Fruit fly (Drosophila melanogaster): Measurements from ENCODE around the gene CG2145.

The CG2145 gene

DNA sequence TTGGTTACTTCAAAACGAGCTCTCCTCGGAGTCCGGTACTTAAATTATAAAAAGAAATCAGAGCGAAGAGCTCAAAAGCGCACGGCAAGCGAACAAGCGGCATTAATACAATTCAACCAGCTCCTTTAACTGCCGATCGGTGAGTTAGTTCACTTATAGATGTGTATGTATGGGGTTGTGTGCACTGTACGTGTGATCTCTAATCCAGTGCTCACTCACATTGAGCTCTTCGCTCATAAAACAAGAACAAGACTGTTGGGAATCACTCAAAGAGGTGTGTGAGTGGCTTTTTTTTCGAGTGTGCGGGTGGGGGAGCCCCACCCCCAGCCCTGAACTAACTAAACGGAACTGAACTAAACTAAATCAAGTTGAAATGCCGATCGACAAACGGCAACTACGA is 36.0 kb upstream of the CG2145 start, which contains the start of gene Ork1:
Gene Ork1 (minus strand): TSS at position 101 of the 400 bp plus-strand sequence.
- TF ChIP-seq Pif1A (GFP tag; optimal IDR thresholded peaks at IDR 0.05) (no peak), Pif1B (GFP tag; optimal IDR thresholded peaks at IDR 0.05) (no peak), CG15710 (tag; optimal IDR thresholded peaks at IDR 0.05) (no peak), CG14655 (GFP tag; optimal IDR thresholded peaks at IDR 0.05) (no peak), CG8159 (tag; optimal IDR thresholded peaks at IDR 0.05) (no peak), CG13204 (GFP tag; optimal IDR thresholded peaks at IDR 0.05) (no peak), EcR (GFP tag; optimal IDR thresholded peaks at IDR 0.05) (no peak), CG34367 (tag; optimal IDR thresholded peaks at IDR 0.05) (no peak)

DNA sequence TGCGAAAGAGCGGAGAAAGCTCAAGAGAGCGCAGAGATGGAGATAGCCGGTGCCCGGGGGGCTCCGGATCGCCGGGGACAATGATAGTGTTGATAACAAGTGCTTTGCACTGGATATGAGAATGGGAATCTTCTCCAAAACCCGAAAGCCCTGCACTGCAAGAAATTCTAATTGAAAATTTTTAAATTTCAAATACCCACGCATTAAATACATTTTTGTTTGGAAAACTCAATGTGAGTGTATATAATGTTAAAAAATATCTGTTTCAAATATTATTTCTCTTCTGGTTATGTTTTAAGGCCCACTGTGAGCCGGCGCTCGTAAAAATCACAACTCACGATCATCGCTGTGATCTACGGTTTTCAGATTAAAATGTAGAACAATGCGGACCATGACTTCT is 34.0 kb upstream of the CG2145 start:
- TF ChIP-seq CG14655 (GFP tag; optimal IDR thresholded peaks at IDR 0.05) (peak; percentile 17), D1 (tag; optimal IDR thresholded peaks at IDR 0.05) (no peak), CG8159 (tag; optimal IDR thresholded peaks at IDR 0.05) (peak; percentile 29), Pif1A (GFP tag; optimal IDR thresholded peaks at IDR 0.05) (no peak)

DNA sequence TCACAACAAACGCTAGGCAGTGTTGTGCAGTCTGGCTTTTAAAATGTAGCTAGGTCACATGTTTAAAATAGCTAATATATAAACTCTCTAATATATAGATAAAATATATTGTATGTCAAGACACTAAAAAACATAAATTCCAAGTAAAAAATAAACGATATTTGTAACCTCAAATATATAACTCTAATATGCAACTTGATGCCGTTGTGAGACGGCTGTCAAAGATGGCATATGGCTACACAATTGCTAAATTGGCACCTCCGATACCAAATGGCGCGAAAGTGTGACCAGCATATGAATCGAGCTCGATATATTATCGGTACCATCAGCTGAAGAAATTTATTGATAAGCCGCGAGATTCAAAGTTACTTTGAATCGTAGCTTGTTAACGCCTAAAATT is 28.0 kb upstream of the CG2145 start, which contains the start of gene CG1582:
Gene CG1582 (minus strand): TSS at position 71 of the 400 bp plus-strand sequence.
- TF ChIP-seq CG4496 (GFP tag; IDR thresholded peaks at IDR 0.05) (no peak), CG13204 (GFP tag; optimal IDR thresholded peaks at IDR 0.05) (no peak), CG8159 (tag; optimal IDR thresholded peaks at IDR 0.05) (peak; percentile 11), CG15710 (tag; optimal IDR thresholded peaks at IDR 0.05) (peak; percentile 6)

DNA sequence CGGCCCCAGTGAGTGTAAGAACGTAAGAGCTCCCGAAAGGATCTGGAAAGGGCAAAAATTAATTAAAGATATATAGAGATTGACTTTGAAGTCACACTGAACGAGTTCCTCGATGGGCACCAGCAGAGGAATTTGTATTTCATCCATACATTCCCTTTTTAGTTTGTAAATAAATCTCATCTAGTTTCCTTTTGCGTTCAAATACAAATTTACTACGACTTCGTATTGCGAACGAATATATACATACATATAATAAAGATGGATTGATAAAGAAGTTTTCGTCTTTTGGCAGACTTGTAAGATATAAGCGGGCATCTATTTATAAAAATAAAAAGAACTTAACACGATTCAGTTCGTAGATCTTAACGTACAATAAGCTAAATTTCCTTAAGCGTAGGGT is 27.5 kb upstream of the CG2145 start, which contains the start of gene CG15208:
Gene CG15208 (plus strand): TSS at position 301 of the 400 bp plus-strand sequence.
- TF ChIP-seq CG10348 (GFP tag; IDR thresholded peaks at IDR 0.05) (no peak), CG17806 (tag; optimal IDR thresholded peaks at IDR 0.05) (no peak), Ets98B (GFP tag; IDR thresholded peaks at IDR 0.05) (no peak), Pif1A (GFP tag; optimal IDR thresholded peaks at IDR 0.05) (no peak), CG14655 (GFP tag; optimal IDR thresholded peaks at IDR 0.05) (no peak), fd96Ca (GFP tag; IDR thresholded peaks at IDR 0.05) (no peak), CG32121 (GFP tag; IDR thresholded peaks at IDR 0.05) (no peak), D1 (tag; optimal IDR thresholded peaks at IDR 0.05) (no peak)

DNA sequence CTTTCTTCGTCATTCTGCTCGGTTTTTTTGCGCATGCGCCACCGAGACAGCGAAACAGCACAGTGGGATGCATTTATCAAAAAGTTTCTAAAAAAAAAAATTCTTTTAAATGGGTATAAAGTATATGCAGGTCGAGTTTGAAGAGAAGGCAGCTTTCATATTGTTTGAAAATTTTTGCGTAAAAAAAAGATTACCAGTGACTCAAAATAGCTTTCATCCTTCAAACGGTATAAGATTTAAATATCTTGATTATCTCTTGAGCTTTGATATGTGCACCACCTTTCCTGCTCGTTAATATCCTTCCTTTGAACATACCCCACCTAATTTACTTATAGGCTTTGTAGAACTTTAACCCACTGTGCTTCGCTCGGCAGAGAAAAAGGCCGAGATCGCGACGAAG is 22.2 kb upstream of the CG2145 start:
- TF ChIP-seq Pif1B (GFP tag; optimal IDR thresholded peaks at IDR 0.05) (peak; percentile 24), CG8159 (tag; optimal IDR thresholded peaks at IDR 0.05) (peak; percentile 35), rn (GFP tag; IDR thresholded peaks at IDR 0.05) (no peak), gl (tag; optimal IDR thresholded peaks at IDR 0.05) (no peak), CG9948 (tag; optimal IDR thresholded peaks at IDR 0.05) (peak; percentile 11), CG17806 (tag; optimal IDR thresholded peaks at IDR 0.05) (no peak), Ets98B (GFP tag; IDR thresholded peaks at IDR 0.05) (no peak), Snoo (tag; optimal IDR thresholded peaks at IDR 0.05) (peak; percentile 18), Pif1A (GFP tag; optimal IDR thresholded peaks at IDR 0.05) (peak; percentile 19), CG4496 (GFP tag; IDR thresholded peaks at IDR 0.05) (no peak), D1 (tag; optimal IDR thresholded peaks at IDR 0.05) (no peak), CG14655 (GFP tag; optimal IDR thresholded peaks at IDR 0.05) (peak; percentile 38), CG10348 (GFP tag; IDR thresholded peaks at IDR 0.05) (no peak), CG13204 (GFP tag; optimal IDR thresholded peaks at IDR 0.05) (no peak), fd96Ca (GFP tag; IDR thresholded peaks at IDR 0.05) (no peak), CG34367 (tag; optimal IDR thresholded peaks at IDR 0.05) (no peak), CG32121 (GFP tag; IDR thresholded peaks at IDR 0.05) (no peak), CG12605 (GFP tag; IDR thresholded peaks at IDR 0.05) (no peak), CG15710 (tag; optimal IDR thresholded peaks at IDR 0.05) (peak; percentile 7), EcR (GFP tag; optimal IDR thresholded peaks at IDR 0.05) (no peak), CG8301 (tag; optimal IDR thresholded peaks at IDR 0.05) (no peak)

DNA sequence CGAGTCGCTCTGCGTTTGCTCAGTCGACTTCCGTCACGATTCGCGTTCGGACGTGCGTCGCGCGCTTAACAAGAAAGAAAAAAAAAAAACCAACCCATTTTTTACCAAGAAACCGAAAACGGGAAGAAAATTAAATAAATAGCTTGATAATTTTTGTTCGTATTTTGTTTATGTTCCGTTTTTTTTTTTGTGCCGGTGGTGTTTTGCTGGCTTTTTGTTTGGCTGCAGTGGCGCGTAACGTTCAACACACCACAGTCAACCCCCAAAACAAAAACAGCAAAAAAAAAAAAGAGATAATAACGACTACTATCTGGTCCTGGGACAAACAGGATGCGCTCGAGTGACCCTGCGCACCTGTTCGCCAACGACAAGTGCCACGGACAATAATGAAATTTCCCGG is 21.7 kb upstream of the CG2145 start, which contains the start of gene CG43901:
Gene CG43901 (plus strand): TSS at position 301 of the 400 bp plus-strand sequence.
- TF ChIP-seq CG15710 (tag; optimal IDR thresholded peaks at IDR 0.05), result no peak

DNA sequence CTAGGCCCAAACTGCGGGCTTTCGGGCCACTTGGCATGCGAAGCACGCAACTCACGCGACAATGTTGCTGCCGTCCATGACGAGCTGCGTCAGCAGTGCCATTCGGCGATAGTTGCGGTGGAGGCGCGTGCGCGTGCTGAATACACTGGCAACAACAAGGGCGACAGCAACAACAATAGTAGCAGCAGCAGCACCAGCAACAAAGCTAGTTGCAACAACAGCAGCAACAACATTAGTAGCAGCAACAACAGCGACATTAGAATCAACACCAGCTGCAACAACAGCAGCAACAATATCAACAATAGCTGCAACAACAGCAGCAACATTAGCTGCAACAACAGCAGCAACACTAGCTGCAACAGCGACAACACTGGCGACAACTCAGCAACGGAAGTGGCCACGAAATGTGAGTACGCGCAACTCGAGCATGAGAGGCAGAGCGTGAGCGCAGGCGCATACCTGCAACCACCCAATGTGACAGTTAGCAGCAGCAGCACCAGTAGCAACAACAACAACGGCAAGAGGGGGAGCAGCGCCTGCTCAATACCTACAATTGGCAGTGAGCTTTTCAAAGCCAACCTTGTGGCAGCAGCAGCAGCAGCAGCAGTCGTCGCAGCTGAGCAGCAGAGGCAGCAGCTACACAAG is 20.9 kb upstream of the CG2145 start:
- TF ChIP-seq CG8159 (tag; optimal IDR thresholded peaks at IDR 0.05) (no peak), CG13204 (GFP tag; optimal IDR thresholded peaks at IDR 0.05) (no peak), Snoo (tag; optimal IDR thresholded peaks at IDR 0.05) (no peak), gl (tag; optimal IDR thresholded peaks at IDR 0.05) (no peak), Ets98B (GFP tag; IDR thresholded peaks at IDR 0.05) (no peak), CG15710 (tag; optimal IDR thresholded peaks at IDR 0.05) (no peak), CG32121 (GFP tag; IDR thresholded peaks at IDR 0.05) (no peak), rn (GFP tag; IDR thresholded peaks at IDR 0.05) (no peak), CG12605 (GFP tag; IDR thresholded peaks at IDR 0.05) (no peak), D1 (tag; optimal IDR thresholded peaks at IDR 0.05) (no peak), CG8301 (tag; optimal IDR thresholded peaks at IDR 0.05) (no peak), CG34367 (tag; optimal IDR thresholded peaks at IDR 0.05) (no peak), CG10348 (GFP tag; IDR thresholded peaks at IDR 0.05) (no peak), EcR (GFP tag; optimal IDR thresholded peaks at IDR 0.05) (no peak), CG9948 (tag; optimal IDR thresholded peaks at IDR 0.05) (no peak), CG17806 (tag; optimal IDR thresholded peaks at IDR 0.05) (no peak), fd96Ca (GFP tag; IDR thresholded peaks at IDR 0.05) (no peak)
